Worm (Caenorhabditis elegans) whole organism, L2 larva: ENCODE measurements around the gene W02H3.3.

Experiments
- Y55F3AM.14 ChIP-seq: fragments of 200-800 bp; sonication (Bioruptor generic); optimal IDR thresholded peaks from 2 replicates; lab custom pipeline; 2018; ENCODE audit warnings: mild to moderate bottlenecking, missing genetic modification characterization, missing compliant biosample characterization
- aly-2 ChIP-seq: fragments of 150-350 bp; optimal IDR thresholded peaks from 2 replicates; lab custom pipeline; 2014; ENCODE audit warnings: missing biosample characterization, missing genetic modification characterization
- crh-2 ChIP-seq: sonication (generic microtip); optimal IDR thresholded peaks from 2 replicates; lab custom pipeline; 2017; ENCODE audit warnings: missing biosample characterization, missing genetic modification characterization
- elt-1 ChIP-seq: fragments of 150-350 bp; optimal IDR thresholded peaks from 2 replicates; lab custom pipeline; 2014; ENCODE audit warnings: missing biosample characterization, missing genetic modification characterization
- elt-3 ChIP-seq: sonication (generic microtip); optimal IDR thresholded peaks from 2 replicates; lab custom pipeline; 2017; ENCODE audit warnings: missing biosample characterization, missing genetic modification characterization
- fos-1 ChIP-seq: fragments of 150-350 bp; optimal IDR thresholded peaks from 2 replicates; lab custom pipeline; 2014; ENCODE audit warnings: missing biosample characterization, missing genetic modification characterization
- lin-39 ChIP-seq: fragments of 150-350 bp; optimal IDR thresholded peaks from 2 replicates; lab custom pipeline; 2014; ENCODE audit warnings: missing biosample characterization, missing genetic modification reagents, missing genetic modification characterization
- mbf-1 ChIP-seq: sonication (generic microtip); optimal IDR thresholded peaks from 2 replicates; lab custom pipeline; 2017; ENCODE audit warnings: missing biosample characterization, missing genetic modification characterization
- mdl-1 ChIP-seq, 2 experiments: fragments of 150-350 bp in 1 of 2; sonication (generic microtip) in 1 of 2; optimal IDR thresholded peaks; 2 replicates each; lab custom pipeline; 2017; ENCODE audit warnings: missing biosample characterization in 2 of 2, missing genetic modification characterization in 2 of 2
- nhr-237 ChIP-seq: fragments of 150-350 bp; optimal IDR thresholded peaks from 2 replicates; lab custom pipeline; 2014; ENCODE audit warnings: missing biosample characterization, missing genetic modification characterization
- peb-1 ChIP-seq: fragments of 150-350 bp; optimal IDR thresholded peaks from 2 replicates; lab custom pipeline; 2014; ENCODE audit warnings: missing biosample characterization, missing genetic modification characterization
- sma-9 ChIP-seq, 2 experiments: fragments of 150-350 bp in 1 of 2; sonication (generic microtip) in 1 of 2; optimal IDR thresholded peaks; 2 replicates each; lab custom pipeline; 2014 to 2016; ENCODE audit warnings: missing genetic modification characterization in 2 of 2, mild to moderate bottlenecking in 1 of 2, missing biosample characterization in 1 of 2, missing compliant biosample characterization in 1 of 2, missing genetic modification reagents in 1 of 2, moderate library complexity in 1 of 2
- unc-62 ChIP-seq: fragments of 150-350 bp; optimal IDR thresholded peaks from 2 replicates; lab custom pipeline; 2014; ENCODE audit warnings: missing biosample characterization, missing genetic modification reagents, missing genetic modification characterization
- ztf-11 ChIP-seq: sonication (generic microtip); optimal IDR thresholded peaks from 2 replicates; lab custom pipeline; 2017; ENCODE audit warnings: missing biosample characterization, missing genetic modification characterization

ce11 chrX:11125520-11125919 is 27.5 kb upstream of the W02H3.3 start, which contains the start of gene alr-1:
- TF ChIP-seq elt-3 (no peak), peb-1 (no peak), ztf-11 (tag; lab: Kevin White, UChicago) (no peak), nhr-237 (tag; lab: Kevin White, UChicago) (no peak), aly-2 (no peak), elt-1 (tag; lab: Kevin White, UChicago) (no peak), crh-2 (no peak), mdl-1 (tag; optimal IDR thresholded peaks at IDR 0.05; lab: Kevin White, UChicago) (no peak), unc-62 (no peak), Y55F3AM.14 (no peak), lin-39 (tag; lab: Kevin White, UChicago) (no peak), mbf-1 (tag; lab: Kevin White, UChicago) (no peak), fos-1 (tag; lab: Kevin White, UChicago) (no peak), sma-9 (GFP tag; optimal IDR thresholded peaks at IDR 0.05; lab: Kevin White, UChicago) (no peak), sma-9 (tag; optimal IDR thresholded peaks at IDR 0.05; lab: Kevin White, UChicago) (no peak)
